Fruit fly (Drosophila melanogaster): Measurements from ENCODE around the gene Wnk.

Wnk gene

dm6 chr3L:21516716-21517266 lies 37.9 kb downstream of the Wnk start (continued):
- TF ChIP-seq Bteb2 (GFP tag; optimal IDR thresholded peaks at IDR 0.05), result no peak
- no peak for TF ChIP-seq chm (GFP tag; IDR thresholded peaks at IDR 0.05)
- TF ChIP-seq CG4730 (GFP tag; IDR thresholded peaks at IDR 0.05), result no peak
- TF ChIP-seq CrebB (tag; optimal IDR thresholded peaks at IDR 0.05), result no peak
- 0 out of 2 replicates have a peak, but pooled peaks have one; percentile 7 for TF ChIP-seq Rfx (GFP tag; IDR thresholded peaks at IDR 0.05)
- no peak for TF ChIP-seq CG14050 (GFP tag; IDR thresholded peaks at IDR 0.05)
- no peak for TF ChIP-seq otp (GFP tag; IDR thresholded peaks at IDR 0.05)
- TF ChIP-seq Scr (GFP tag; IDR thresholded peaks at IDR 0.05; ENCODE audit: partially characterized antibody), result no peak
- TF ChIP-seq Gug (GFP tag; IDR thresholded peaks at IDR 0.05), result no peak
- TF ChIP-seq CG12391 (tag; optimal IDR thresholded peaks at IDR 0.05), result peak; percentile 54
- TF ChIP-seq HLHmδ (GFP tag; optimal IDR thresholded peaks at IDR 0.05), result no peak
- TF ChIP-seq Dfd (GFP tag; optimal IDR thresholded peaks at IDR 0.05), result no peak
- TF ChIP-seq CG11504 (tag; optimal IDR thresholded peaks at IDR 0.05), result no peak
- TF ChIP-seq sug (tag; optimal IDR thresholded peaks at IDR 0.05), result peak; percentile 23
- no peak for TF ChIP-seq eve (GFP tag; optimal IDR thresholded peaks at IDR 0.05)
- TF ChIP-seq gt (GFP tag; IDR thresholded peaks at IDR 0.05), result no peak
- no peak for TF ChIP-seq esg (GFP tag; conservative IDR thresholded peaks at IDR 0.05)
- TF ChIP-seq Usf (GFP tag; optimal IDR thresholded peaks at IDR 0.05), result no peak
- TF ChIP-seq CG18764 (GFP tag; optimal IDR thresholded peaks at IDR 0.05), result no peak
- TF ChIP-seq Adf1 (GFP tag; IDR thresholded peaks at IDR 0.05), result no peak
- TF ChIP-seq Hand (GFP tag; optimal IDR thresholded peaks at IDR 0.05), result peak; percentile 18
- TF ChIP-seq Atf6 (GFP tag; IDR thresholded peaks at IDR 0.05), result no peak
- TF ChIP-seq mirr (GFP tag; optimal IDR thresholded peaks at IDR 0.05), result no peak
- TF ChIP-seq Nf-YC (tag; optimal IDR thresholded peaks at IDR 0.05), result no peak
- no peak for TF ChIP-seq Mes4 (GFP tag; optimal IDR thresholded peaks at IDR 0.05)
- TF ChIP-seq CG18011 (GFP tag; optimal IDR thresholded peaks at IDR 0.05), result no peak
- no peak for TF ChIP-seq Meics (GFP tag; optimal IDR thresholded peaks at IDR 0.05)
- TF ChIP-seq CG2116 (GFP tag; optimal IDR thresholded peaks at IDR 0.05), result peak; percentile 63
- TF ChIP-seq CG7271 (tag; optimal IDR thresholded peaks at IDR 0.05), result no peak
- TF ChIP-seq pros (GFP tag; optimal IDR thresholded peaks at IDR 0.05), result no peak
- peak; percentile 25; the same call in 1 of the 2 replicates for TF ChIP-seq CG32532 (GFP tag; IDR thresholded peaks at IDR 0.05)
- no peak for TF ChIP-seq fru (optimal IDR thresholded peaks at IDR 0.05)
- no peak for TF ChIP-seq inv (GFP tag; IDR thresholded peaks at IDR 0.05; ENCODE audit: partially characterized antibody)
- no peak for TF ChIP-seq Ets65A (GFP tag)
- no peak for TF ChIP-seq nerfin-1 (tag; optimal IDR thresholded peaks at IDR 0.05)
- TF ChIP-seq dm (GFP tag; optimal IDR thresholded peaks at IDR 0.05), result peak; percentile 43
- no peak for TF ChIP-seq maf-S (GFP tag; optimal IDR thresholded peaks at IDR 0.05)
- peak; percentile 25 for TF ChIP-seq HLH54F (GFP tag; optimal IDR thresholded peaks at IDR 0.05)
- no peak for TF ChIP-seq CG12155 (GFP tag; optimal IDR thresholded peaks at IDR 0.05)
- no peak for TF ChIP-seq Drgx (GFP tag; IDR thresholded peaks at IDR 0.05)
- TF ChIP-seq CG5180 (GFP tag; optimal IDR thresholded peaks at IDR 0.05), result no peak
- peak; percentile 10 for TF ChIP-seq CG18262 (tag; optimal IDR thresholded peaks at IDR 0.05)
- TF ChIP-seq TFAM (GFP tag; optimal IDR thresholded peaks at IDR 0.05), result no peak
